Fruit fly (Drosophila melanogaster): ENCODE measurements around the gene Pex5.

DNA sequence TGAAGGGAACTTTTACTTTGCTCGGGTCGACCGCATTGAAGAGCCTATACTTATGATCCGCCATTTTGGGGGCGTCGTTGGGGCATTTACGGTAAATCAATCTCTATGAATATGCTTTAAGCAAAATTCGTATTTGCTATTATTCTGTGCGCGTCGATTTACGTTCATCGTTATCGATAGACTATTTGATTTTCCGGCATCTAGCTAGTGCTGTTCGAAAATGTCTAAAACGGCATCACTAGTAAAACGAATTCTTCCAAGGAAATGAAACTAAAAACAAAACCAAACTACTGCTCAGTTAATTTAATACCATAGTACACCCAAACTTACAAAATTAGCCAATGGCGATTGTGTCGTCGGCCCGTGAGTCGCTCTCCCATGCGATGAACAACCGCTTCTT is 3.2 kb downstream of the Pex5 start, which contains the start of the genes Gcna and MED18:
- TF ChIP-seq fd96Ca (GFP tag; IDR thresholded peaks at IDR 0.05) (no peak), CG9948 (tag; optimal IDR thresholded peaks at IDR 0.05) (no peak), CG10348 (GFP tag; IDR thresholded peaks at IDR 0.05) (no peak), CG15710 (tag; optimal IDR thresholded peaks at IDR 0.05) (no peak), CG34367 (tag; optimal IDR thresholded peaks at IDR 0.05) (no peak), gl (tag; optimal IDR thresholded peaks at IDR 0.05) (no peak), EcR (GFP tag; optimal IDR thresholded peaks at IDR 0.05) (no peak), CG13204 (GFP tag; optimal IDR thresholded peaks at IDR 0.05) (no peak)
